Fruit fly (Drosophila melanogaster) whole organism, wandering third instar larva: ENCODE measurements around the gene slmo.
A peak's percentile ranks its signal among the peaks of the same experiment; 100 is the strongest.

Source experiments
- Abd-B ChIP-seq: fragments of >200 bp; optimal IDR thresholded peaks from 2 replicates; lab custom pipeline; 2017; ENCODE audit warnings: missing biosample characterization, missing genetic modification characterization
- CG32264 ChIP-seq: fragments of 200-800 bp; sonication (Bioruptor generic); optimal IDR thresholded peaks from 2 replicates; lab custom pipeline; 2016; ENCODE audit warnings: missing biosample characterization, missing genetic modification characterization
- CG9705 ChIP-seq: fragments of 200-800 bp; sonication (Bioruptor generic); optimal IDR thresholded peaks from 2 replicates; lab custom pipeline; 2018; ENCODE audit warnings: missing biosample characterization, mild to moderate bottlenecking, missing genetic modification characterization
- CrebA ChIP-seq: fragments of 200-800 bp; sonication (Bioruptor generic); optimal IDR thresholded peaks from 2 replicates; lab custom pipeline; 2016; ENCODE audit warnings: missing biosample characterization, mild to moderate bottlenecking, missing genetic modification characterization, borderline replicate concordance
- Dfd ChIP-seq: fragments of >200 bp; optimal IDR thresholded peaks from 2 replicates; lab custom pipeline; 2017; ENCODE audit warnings: missing biosample characterization, missing genetic modification characterization
- Dif ChIP-seq: fragments of 200-275, 200-300 bp; sonication (Bioruptor generic); optimal IDR thresholded peaks from 2 replicates; lab custom pipeline; 2018; ENCODE audit warnings: missing biosample characterization, missing genetic modification characterization; ENCODE audit not compliant: partially characterized antibody
- GATAd ChIP-seq: sonication (Bioruptor generic); optimal IDR thresholded peaks from 2 replicates; lab custom pipeline; 2016; ENCODE audit warnings: missing biosample characterization, missing genetic modification characterization
- HLH106 ChIP-seq: fragments of 200-800 bp; optimal IDR thresholded peaks from 3 replicates; lab custom pipeline; 2019; ENCODE audit warnings: missing biosample characterization, mild to moderate bottlenecking, missing genetic modification characterization, moderate library complexity
- Hnf4 ChIP-seq: fragments of 200-800 bp; sonication (Bioruptor generic); optimal IDR thresholded peaks from 2 replicates; lab custom pipeline; 2016; ENCODE audit warnings: missing biosample characterization, mild to moderate bottlenecking, missing genetic modification characterization
- Hr78 ChIP-seq: fragments of >200 bp; optimal IDR thresholded peaks from 2 replicates; lab custom pipeline; 2017; ENCODE audit warnings: missing biosample characterization, missing genetic modification characterization
- Hr83 ChIP-seq: fragments of 200-300 bp; sonication (Bioruptor generic); optimal IDR thresholded peaks from 2 replicates; lab custom pipeline; 2016; ENCODE audit warnings: missing biosample characterization, mild to moderate bottlenecking, missing genetic modification characterization, moderate library complexity; ENCODE audit not compliant: poor library complexity, severe bottlenecking
- Jra ChIP-seq: sonication (Bioruptor generic); optimal IDR thresholded peaks from 2 replicates; lab custom pipeline; 2016; ENCODE audit warnings: missing biosample characterization, missing genetic modification characterization
- Mio ChIP-seq: sonication (Bioruptor generic); optimal IDR thresholded peaks from 2 replicates; lab custom pipeline; 2016; ENCODE audit warnings: missing biosample characterization, missing genetic modification characterization
- Myc ChIP-seq: fragments of >200 bp; optimal IDR thresholded peaks from 2 replicates; lab custom pipeline; 2017
- N ChIP-seq: fragments of >200 bp; optimal IDR thresholded peaks from 2 replicates; lab custom pipeline; 2018; ENCODE audit warnings: missing biosample characterization, missing external identifiers, missing genetic modification characterization
- OdsH ChIP-seq: fragments of 200-800 bp; sonication (Bioruptor generic); optimal IDR thresholded peaks from 2 replicates; lab custom pipeline; 2016; ENCODE audit warnings: missing biosample characterization, mild to moderate bottlenecking, missing genetic modification characterization
- Rel ChIP-seq, 2 experiments: fragments of 200-800 bp; sonication (Bioruptor generic) in 1 of 2; optimal IDR thresholded peaks; 2 replicates in 1 of 2; 3 replicates in 1 of 2; lab custom pipeline; 2016 to 2019; ENCODE audit warnings: mild to moderate bottlenecking in 2 of 2, missing biosample characterization in 2 of 2, missing genetic modification characterization in 2 of 2, moderate library complexity in 1 of 2
- Sp1 ChIP-seq: fragments of 200-800 bp; sonication (Bioruptor generic); optimal IDR thresholded peaks from 3 replicates; lab custom pipeline; 2019; ENCODE audit warnings: missing biosample characterization, mild to moderate bottlenecking, missing genetic modification characterization, moderate library complexity
- Vsx2 ChIP-seq: fragments of 200-300, 225-300 bp; sonication (Bioruptor generic); optimal IDR thresholded peaks from 2 replicates; lab custom pipeline; 2018; ENCODE audit warnings: missing biosample characterization, missing genetic modification characterization; ENCODE audit not compliant: partially characterized antibody
- br ChIP-seq: fragments of 200-800 bp; sonication (Bioruptor generic); optimal IDR thresholded peaks from 2 replicates; lab custom pipeline; 2016; ENCODE audit warnings: missing biosample characterization, missing genetic modification characterization
- brk ChIP-seq: fragments of 200-800 bp; sonication (Bioruptor generic); optimal IDR thresholded peaks from 2 replicates; lab custom pipeline; 2016; ENCODE audit warnings: missing biosample characterization, mild to moderate bottlenecking, missing genetic modification characterization
- dl ChIP-seq, 2 experiments: fragments of 175-275, 200-275 bp in 1 of 2; fragments of 200-275 bp in 1 of 2; sonication (Bioruptor generic); optimal IDR thresholded peaks; lab custom pipeline; 2018; ENCODE audit warnings: mild to moderate bottlenecking in 2 of 2, missing biosample characterization in 2 of 2, missing genetic modification characterization in 2 of 2, moderate library complexity in 2 of 2; ENCODE audit not compliant: partially characterized antibody in 2 of 2, insufficient read depth in 1 of 2
- dmrt93B ChIP-seq: fragments of 200-800 bp; sonication (Bioruptor generic); optimal IDR thresholded peaks from 2 replicates; lab custom pipeline; 2018; ENCODE audit warnings: missing biosample characterization, mild to moderate bottlenecking, missing genetic modification characterization
- dsf ChIP-seq: sonication (Bioruptor generic); optimal IDR thresholded peaks from 2 replicates; lab custom pipeline; 2016; ENCODE audit warnings: missing biosample characterization, missing genetic modification characterization, borderline replicate concordance
- ey ChIP-seq: fragments of 200-800 bp; sonication (Bioruptor generic); optimal IDR thresholded peaks from 2 replicates; lab custom pipeline; 2016; ENCODE audit warnings: missing biosample characterization, missing genetic modification characterization
- foxo ChIP-seq, 2 experiments: fragments of 200-800 bp; sonication (Bioruptor generic); optimal IDR thresholded peaks; 2 replicates in 1 of 2; 3 replicates in 1 of 2; lab custom pipeline; 2016 to 2017; ENCODE audit warnings: missing biosample characterization in 2 of 2, missing genetic modification characterization in 2 of 2
- fru ChIP-seq: fragments of 200-800 bp; sonication (Bioruptor generic); optimal IDR thresholded peaks from 3 replicates; lab custom pipeline; 2016; ENCODE audit warnings: missing biosample characterization, mild to moderate bottlenecking, missing genetic modification characterization
- h ChIP-seq: fragments of 200-800 bp; sonication (Bioruptor generic); optimal IDR thresholded peaks from 3 replicates; lab custom pipeline; 2016; ENCODE audit warnings: missing biosample characterization, mild to moderate bottlenecking, missing genetic modification characterization
- jim ChIP-seq: fragments of 175-275, 200-325 bp; sonication (Bioruptor generic); optimal IDR thresholded peaks from 2 replicates; lab custom pipeline; 2016; ENCODE audit warnings: missing biosample characterization, mild to moderate bottlenecking, missing genetic modification characterization
- lola ChIP-seq: fragments of >200 bp; optimal IDR thresholded peaks from 2 replicates; lab custom pipeline; 2017; ENCODE audit warnings: missing biosample characterization, missing genetic modification characterization
- pan ChIP-seq: fragments of >200 bp; optimal IDR thresholded peaks from 2 replicates; lab custom pipeline; 2017
- psq ChIP-seq: fragments of 200-800 bp; sonication (Bioruptor generic); optimal IDR thresholded peaks from 3 replicates; lab custom pipeline; 2017; ENCODE audit warnings: missing biosample characterization, mild to moderate bottlenecking, missing genetic modification characterization, moderate library complexity
- rgr ChIP-seq: fragments of 200-800 bp; sonication (Bioruptor generic); optimal IDR thresholded peaks from 3 replicates; lab custom pipeline; 2016; ENCODE audit warnings: missing biosample characterization, mild to moderate bottlenecking, missing genetic modification characterization
- sage ChIP-seq: fragments of 200-800 bp; sonication (Bioruptor generic); optimal IDR thresholded peaks from 2 replicates; lab custom pipeline; 2016; ENCODE audit warnings: missing biosample characterization, mild to moderate bottlenecking, missing genetic modification characterization
- sv ChIP-seq: fragments of 200-800 bp; sonication (Bioruptor generic); optimal IDR thresholded peaks from 3 replicates; lab custom pipeline; 2016; ENCODE audit warnings: missing biosample characterization, missing genetic modification characterization
- tai ChIP-seq: sonication (Bioruptor generic); optimal IDR thresholded peaks from 2 replicates; lab custom pipeline; 2016; ENCODE audit warnings: missing biosample characterization, missing genetic modification characterization
- usp ChIP-seq: fragments of >200 bp; optimal IDR thresholded peaks from 2 replicates; lab custom pipeline; 2017; ENCODE audit warnings: missing biosample characterization, missing genetic modification characterization
- woc ChIP-seq: sonication (Bioruptor generic); optimal IDR thresholded peaks from 2 replicates; lab custom pipeline; 2016; ENCODE audit warnings: missing biosample characterization, mild to moderate bottlenecking, missing genetic modification characterization

slmo gene

dm6 chr2L:6082157-6082645 lies 33.7 kb upstream of the slmo start, which contains the start of gene Kr-h1:
Kr-h1 (plus strand) TSS chr2L:6082603.
- TF ChIP-seq fru (GFP tag; lab: Kevin White, UChicago) (peak; percentile 69), h (peak; percentile 58), br (peak; percentile 26), tai (GFP tag; lab: Kevin White, UChicago) (peak; percentile 8), dl (GFP tag; optimal IDR thresholded peaks at IDR 0.05; lab: Kevin White, UChicago; ENCODE audit: insufficient read depth in 1 of 2, partially characterized antibody in 2 of 2) (peak in 1 of 2 experiments; percentile 40), brk (GFP tag; lab: Kevin White, UChicago) (peak; percentile 60), CG32264 (GFP tag; lab: Kevin White, UChicago) (no peak), OdsH (GFP tag; lab: Kevin White, UChicago) (no peak), Jra (GFP tag; lab: Kevin White, UChicago) (no peak), HLH106 (tag; lab: Kevin White, UChicago) (peak; percentile 8), jim (GFP tag; lab: Kevin White, UChicago) (peak; percentile 81), CrebA (peak; percentile 86), Hnf4 (GFP tag; lab: Kevin White, UChicago) (no peak), ey (GFP tag; lab: Kevin White, UChicago) (no peak), Rel (GFP tag; optimal IDR thresholded peaks at IDR 0.05; lab: Kevin White, UChicago) (peak; percentile 38), Rel (tag; optimal IDR thresholded peaks at IDR 0.05; lab: Kevin White, UChicago) (peak; percentile 58), Hr83 (GFP tag; lab: Kevin White, UChicago) (peak; percentile 76), Mio (GFP tag; lab: Kevin White, UChicago) (no peak), foxo (GFP tag; optimal IDR thresholded peaks at IDR 0.05; lab: Kevin White, UChicago) (no peak), N (GFP tag; lab: Kevin White, UChicago) (no peak)

- no peak for TF ChIP-seq brk (GFP tag; lab: Kevin White, UChicago)
- TF ChIP-seq br = no peak
- TF ChIP-seq CG9705 (GFP tag; lab: Kevin White, UChicago) = peak; percentile 36
- TF ChIP-seq usp (GFP tag; lab: Kevin White, UChicago) = no peak
- peak; percentile 40 for TF ChIP-seq woc (GFP tag; lab: Kevin White, UChicago)
- no peak for TF ChIP-seq pan
- TF ChIP-seq Jra (GFP tag; lab: Kevin White, UChicago) = no peak
- peak; percentile 5 for TF ChIP-seq h
- TF ChIP-seq N (GFP tag; lab: Kevin White, UChicago) = no peak
- TF ChIP-seq psq (GFP tag; lab: Kevin White, UChicago) = peak; percentile 57
- no peak for TF ChIP-seq Hr78 (GFP tag; lab: Kevin White, UChicago)
- TF ChIP-seq Hnf4 (GFP tag; lab: Kevin White, UChicago) = no peak
- TF ChIP-seq Vsx2 (GFP tag; lab: Kevin White, UChicago) = peak; percentile 9
- no peak for TF ChIP-seq CrebA
- no peak for TF ChIP-seq rgr
- no peak for TF ChIP-seq dmrt93B (GFP tag; lab: Kevin White, UChicago)
- TF ChIP-seq Hr83 (GFP tag; lab: Kevin White, UChicago) = no peak
- TF ChIP-seq tai (GFP tag; lab: Kevin White, UChicago) = peak; percentile 49
- peak; percentile 15 for TF ChIP-seq HLH106 (tag; lab: Kevin White, UChicago)
- TF ChIP-seq Dif = no peak
- TF ChIP-seq dsf (GFP tag; lab: Kevin White, UChicago) = no peak
- TF ChIP-seq lola (GFP tag; lab: Kevin White, UChicago) = peak; percentile 51
- no peak for TF ChIP-seq Myc (lab: Kevin White, UChicago)
- no peak for TF ChIP-seq ey (GFP tag; lab: Kevin White, UChicago)
- no peak for TF ChIP-seq sv (GFP tag; lab: Kevin White, UChicago)
- TF ChIP-seq sage (GFP tag; lab: Kevin White, UChicago) = no peak
- TF ChIP-seq Mio (GFP tag; lab: Kevin White, UChicago) = no peak
- TF ChIP-seq OdsH (GFP tag; lab: Kevin White, UChicago) = no peak
- TF ChIP-seq jim (GFP tag; lab: Kevin White, UChicago) = no peak
- no peak for TF ChIP-seq Dfd
- TF ChIP-seq Sp1 (GFP tag; lab: Kevin White, UChicago) = peak; percentile 54
- TF ChIP-seq CG32264 (GFP tag; lab: Kevin White, UChicago) = no peak
- TF ChIP-seq dl (GFP tag; optimal IDR thresholded peaks at IDR 0.05; lab: Kevin White, UChicago; ENCODE audit: insufficient read depth in 1 of 2, partially characterized antibody in 2 of 2) = peak in 1 of 2 experiments; percentile 55
- TF ChIP-seq GATAd (GFP tag; lab: Kevin White, UChicago) = no peak
- no peak for TF ChIP-seq foxo (GFP tag; optimal IDR thresholded peaks at IDR 0.05; lab: Kevin White, UChicago)
- no peak for TF ChIP-seq fru (GFP tag; lab: Kevin White, UChicago)
- TF ChIP-seq Rel (GFP tag; optimal IDR thresholded peaks at IDR 0.05; lab: Kevin White, UChicago) = no peak
- peak; percentile 50 for TF ChIP-seq Rel (tag; optimal IDR thresholded peaks at IDR 0.05; lab: Kevin White, UChicago)
- TF ChIP-seq Abd-B (GFP tag; lab: Kevin White, UChicago) = no peak
These were observed 32.8 kb upstream of the slmo start for dm6 chr2L:6081134-6081832.
